Fruit fly (Drosophila melanogaster): ENCODE results near the gene CG31517.

CG31517 gene

DNA sequence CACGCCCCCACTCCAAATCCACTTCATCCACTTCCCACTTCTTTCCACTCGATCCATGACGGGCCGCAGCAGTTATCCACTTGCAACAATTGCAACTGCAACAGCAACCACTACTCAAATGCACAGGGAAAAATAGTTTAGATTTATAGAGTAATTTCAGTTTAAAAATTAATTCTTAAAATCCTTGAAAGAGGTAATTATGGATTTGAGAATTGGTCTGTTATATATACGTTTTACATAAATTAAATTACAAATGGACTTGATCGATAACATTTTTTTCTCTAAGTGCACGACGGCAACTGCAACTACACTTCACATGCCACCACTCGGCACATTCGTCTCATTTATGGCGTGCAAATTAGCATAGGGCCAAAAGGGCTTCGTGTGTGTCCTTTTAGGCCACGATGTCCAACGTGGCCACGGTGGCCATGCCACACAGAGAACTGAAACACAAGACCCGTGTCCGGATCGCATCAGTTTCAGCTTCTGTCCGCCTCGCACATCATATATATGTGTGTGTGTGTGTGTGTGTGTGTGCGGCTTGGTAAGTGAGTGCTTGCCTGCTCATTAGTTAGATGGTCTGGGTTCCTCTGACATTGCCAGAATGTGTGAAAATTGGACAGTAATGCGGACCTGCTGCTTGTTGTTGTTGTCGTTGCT, 36.8 kb downstream of the CG31517 start (continued):
- no peak for TF ChIP-seq fd85E (GFP tag; optimal IDR thresholded peaks at IDR 0.05)
- TF ChIP-seq CG34406 (GFP tag; optimal IDR thresholded peaks at IDR 0.05): peak; percentile 69
- TF ChIP-seq CG8119 (GFP tag; IDR thresholded peaks at IDR 0.05): peak; percentile 87
- peak; percentile 72 for TF ChIP-seq Met (GFP tag; optimal IDR thresholded peaks at IDR 0.05)
- TF ChIP-seq Eip93F (GFP tag; optimal IDR thresholded peaks at IDR 0.05): no peak
- peak; percentile 87 for TF ChIP-seq CG3919 (GFP tag; optimal IDR thresholded peaks at IDR 0.05)
- TF ChIP-seq ss (GFP tag; optimal IDR thresholded peaks at IDR 0.05): peak; percentile 72 to 82
- TF ChIP-seq CG6792 (GFP tag; optimal IDR thresholded peaks at IDR 0.05): peak; percentile 79
- TF ChIP-seq vri (GFP tag; optimal IDR thresholded peaks at IDR 0.05): peak; percentile 6
- peak; percentile 65 for TF ChIP-seq Hr39 (GFP tag; optimal IDR thresholded peaks at IDR 0.05)
- TF ChIP-seq topi (GFP tag; optimal IDR thresholded peaks at IDR 0.05): peak; percentile 67
- peak; percentile 76 for TF ChIP-seq Sox14 (GFP tag; optimal IDR thresholded peaks at IDR 0.05)
- TF ChIP-seq cyc (GFP tag; optimal IDR thresholded peaks at IDR 0.05): peak; percentile 69
- peak; percentile 5 for TF ChIP-seq CG11902 (GFP tag; optimal IDR thresholded peaks at IDR 0.05)
- TF ChIP-seq Ets21C (GFP tag; optimal IDR thresholded peaks at IDR 0.05): peak; percentile 30
- TF ChIP-seq CG6854 (GFP tag; optimal IDR thresholded peaks at IDR 0.05): peak; percentile 6
- TF ChIP-seq CG3032 (tag; optimal IDR thresholded peaks at IDR 0.05): peak; percentile 90
- peak; percentile 72 for TF ChIP-seq Lpt (GFP tag; optimal IDR thresholded peaks at IDR 0.05)
- TF ChIP-seq spab (GFP tag; optimal IDR thresholded peaks at IDR 0.05): peak; percentile 84
- TF ChIP-seq CG8632 (GFP tag; optimal IDR thresholded peaks at IDR 0.05): peak; percentile 76
- TF ChIP-seq CG11294 (GFP tag; IDR thresholded peaks at IDR 0.05): peak; percentile 81

dm6 chr3R:13986648-13987047, 38.4 kb downstream of the CG31517 start:
- peak; percentile 27 for TF ChIP-seq Eip78C (GFP tag)
- peak; percentile 19 for TF ChIP-seq Hr4 (GFP tag; optimal IDR thresholded peaks at IDR 0.05)
- TF ChIP-seq CG32006 (GFP tag; optimal IDR thresholded peaks at IDR 0.05): peak; percentile 29
- no peak for TF ChIP-seq CG10669 (GFP tag; optimal IDR thresholded peaks at IDR 0.05)
- TF ChIP-seq Hr39 (GFP tag; optimal IDR thresholded peaks at IDR 0.05): no peak

DNA sequence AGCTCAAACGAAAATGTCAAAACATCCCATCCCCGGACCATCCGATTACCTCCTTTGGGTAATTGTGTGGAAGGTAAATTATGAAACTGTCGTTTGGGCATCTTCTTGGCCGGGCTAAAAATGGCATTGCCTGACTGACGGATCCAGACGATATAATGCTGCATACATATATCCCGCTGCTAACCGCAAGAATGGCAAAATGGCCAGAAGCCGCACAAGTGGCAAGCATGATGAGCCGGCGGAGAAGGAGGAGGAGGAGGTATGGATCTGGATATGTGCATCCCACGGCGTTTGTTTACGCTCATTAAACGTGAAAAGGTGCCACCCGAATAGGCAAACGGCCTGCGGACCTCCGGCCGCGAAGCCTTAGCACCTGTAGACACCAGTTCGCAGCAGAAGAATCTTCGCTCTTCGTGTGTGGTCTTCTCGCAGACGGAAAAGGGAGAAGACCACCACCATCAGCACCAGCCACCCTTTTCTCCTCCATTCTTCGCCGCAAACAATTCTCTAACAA, 40.8 kb downstream of the CG31517 start:
- TF ChIP-seq CG6792 (GFP tag; optimal IDR thresholded peaks at IDR 0.05): no peak
- no peak for TF ChIP-seq vri (GFP tag; optimal IDR thresholded peaks at IDR 0.05)
- no peak for TF ChIP-seq fd85E (GFP tag; optimal IDR thresholded peaks at IDR 0.05)
- TF ChIP-seq acj6 (GFP tag; optimal IDR thresholded peaks at IDR 0.05): no peak
- TF ChIP-seq Lpt (GFP tag; optimal IDR thresholded peaks at IDR 0.05): no peak
- TF ChIP-seq CG11902 (GFP tag; optimal IDR thresholded peaks at IDR 0.05): no peak
- no peak for TF ChIP-seq Eip78C (GFP tag)
- TF ChIP-seq CG6276 (GFP tag; optimal IDR thresholded peaks at IDR 0.05): no peak
- no peak for TF ChIP-seq CG16779 (tag; optimal IDR thresholded peaks at IDR 0.05)
- no peak for TF ChIP-seq topi (GFP tag; optimal IDR thresholded peaks at IDR 0.05)
- no peak for TF ChIP-seq CG8319 (GFP tag; optimal IDR thresholded peaks at IDR 0.05)
- no peak for TF ChIP-seq svp (GFP tag)
- no peak for TF ChIP-seq cyc (GFP tag; optimal IDR thresholded peaks at IDR 0.05)
- TF ChIP-seq dsx (GFP tag; optimal IDR thresholded peaks at IDR 0.05; ENCODE audit: poor library complexity, severe bottlenecking): no peak
- no peak for TF ChIP-seq Sox102F (GFP tag; optimal IDR thresholded peaks at IDR 0.05)
- TF ChIP-seq CG34406 (GFP tag; optimal IDR thresholded peaks at IDR 0.05): no peak
- TF ChIP-seq CG15336 (GFP tag; IDR thresholded peaks at IDR 0.05): no peak
- TF ChIP-seq dac (GFP tag; optimal IDR thresholded peaks at IDR 0.05): no peak
- TF ChIP-seq Hr39 (GFP tag; optimal IDR thresholded peaks at IDR 0.05): no peak
- no peak for TF ChIP-seq Ets21C (GFP tag; optimal IDR thresholded peaks at IDR 0.05)

- TF ChIP-seq CG10631 (GFP tag; optimal IDR thresholded peaks at IDR 0.05) (peak; percentile 1), Blimp-1 (GFP tag; optimal IDR thresholded peaks at IDR 0.05) (no peak), Eip78C (GFP tag) (peak; percentile 34), Met (GFP tag; optimal IDR thresholded peaks at IDR 0.05) (no peak), CG6276 (GFP tag; optimal IDR thresholded peaks at IDR 0.05) (no peak), CG34406 (GFP tag; optimal IDR thresholded peaks at IDR 0.05) (no peak), acj6 (GFP tag; optimal IDR thresholded peaks at IDR 0.05) (no peak), CG6854 (GFP tag; optimal IDR thresholded peaks at IDR 0.05) (no peak), ss (GFP tag; optimal IDR thresholded peaks at IDR 0.05) (peak in 1 of 2 experiments; percentile 51), fkh (GFP tag; optimal IDR thresholded peaks at IDR 0.05) (no peak), dsx (GFP tag; optimal IDR thresholded peaks at IDR 0.05; ENCODE audit: poor library complexity, severe bottlenecking) (peak; percentile 51), CG10669 (GFP tag; optimal IDR thresholded peaks at IDR 0.05) (peak; percentile 10), esn (GFP tag; optimal IDR thresholded peaks at IDR 0.05) (no peak), fd59A (GFP tag; optimal IDR thresholded peaks at IDR 0.05) (no peak), OdsH (GFP tag; optimal IDR thresholded peaks at IDR 0.05) (no peak)
These were observed 41.2 kb downstream of the CG31517 start for dm6 chr3R:13989453-13989852.

All from whole organism, prepupa.